Fruit fly (Drosophila melanogaster) whole organism, embryonic: ENCODE measurements around the gene msd1.
A peak's percentile ranks its signal among the peaks of the same experiment; 100 is the strongest.

Experiments used
- CG10321 ChIP-seq: fragments of 200-800 bp; sonication (Bioruptor generic); IDR thresholded peaks from 2 replicates; pipeline ENCODE4 v1.3.6; 2022; ENCODE audit warnings: missing biosample characterization, missing genetic modification characterization
- CG11398 ChIP-seq: fragments of 200-800 bp; sonication (Bioruptor generic); optimal IDR thresholded peaks from 2 replicates; lab custom pipeline; 2016; ENCODE audit warnings: missing biosample characterization, missing genetic modification characterization
- CG11695 ChIP-seq: fragments of 200-800 bp; sonication (Bioruptor generic); IDR thresholded peaks from 3 replicates; pipeline ENCODE4 v1.3.6; 2022; ENCODE audit warnings: missing biosample characterization, missing genetic modification characterization
- CG12155 ChIP-seq: fragments of 200-800 bp; sonication (Bioruptor generic); optimal IDR thresholded peaks from 3 replicates; lab custom pipeline; 2016; ENCODE audit warnings: missing biosample characterization, missing genetic modification characterization
- CG12744 ChIP-seq: fragments of 200-800 bp; sonication (Bioruptor generic); optimal IDR thresholded peaks from 2 replicates; lab custom pipeline; 2016; ENCODE audit warnings: missing biosample characterization, missing genetic modification characterization
- CG17361 ChIP-seq: fragments of 200-800 bp; sonication (Bioruptor generic); IDR thresholded peaks from 3 replicates; pipeline ENCODE4 v1.3.6; 2022; ENCODE audit warnings: missing biosample characterization, missing genetic modification characterization
- CG17802 ChIP-seq: fragments of 200-800 bp; sonication (Bioruptor generic); optimal IDR thresholded peaks from 2 replicates; lab custom pipeline; 2018; ENCODE audit warnings: missing biosample characterization, mild to moderate bottlenecking, missing genetic modification characterization, moderate library complexity
- CG1832 ChIP-seq: fragments of 200-800 bp; sonication (Bioruptor generic); optimal IDR thresholded peaks from 2 replicates; lab custom pipeline; 2017; ENCODE audit warnings: missing biosample characterization, mild to moderate bottlenecking, missing genetic modification characterization, inconsistent platforms
- CG31365 ChIP-seq: fragments of 200-800 bp; sonication (Bioruptor generic); optimal IDR thresholded peaks from 2 replicates; lab custom pipeline; 2018; ENCODE audit warnings: missing biosample characterization, mild to moderate bottlenecking, missing genetic modification characterization
- CG34224 ChIP-seq: fragments of 200-800 bp; sonication (Bioruptor generic); IDR thresholded peaks from 3 replicates; pipeline ENCODE4 v1.3.6; 2022; ENCODE audit warnings: missing biosample characterization, missing genetic modification characterization; ENCODE audit not compliant: partially characterized antibody
- CG4360 ChIP-seq: fragments of 200-800 bp; sonication (Bioruptor generic); IDR thresholded peaks from 2 replicates; pipeline ENCODE4 v1.3.6; 2022; ENCODE audit warnings: missing biosample characterization, missing genetic modification characterization
- CG4820 ChIP-seq: fragments of 200-800 bp; sonication (Bioruptor generic); optimal IDR thresholded peaks from 3 replicates; lab custom pipeline; 2016; ENCODE audit warnings: missing biosample characterization, missing genetic modification characterization
- CG5180 ChIP-seq: fragments of 200-800 bp; sonication (Bioruptor generic); optimal IDR thresholded peaks from 3 replicates; lab custom pipeline; 2017; ENCODE audit warnings: missing biosample characterization, missing genetic modification characterization, mild to moderate bottlenecking, moderate library complexity, missing genetic modification reagents
- CG6683 ChIP-seq: fragments of 200-800 bp; sonication (Bioruptor generic); optimal IDR thresholded peaks from 2 replicates; lab custom pipeline; 2017; ENCODE audit warnings: missing biosample characterization, mild to moderate bottlenecking, missing genetic modification characterization, missing genetic modification reagents
- CG7556 ChIP-seq: fragments of 200-800 bp; sonication (Bioruptor generic); optimal IDR thresholded peaks from 2 replicates; lab custom pipeline; 2017; ENCODE audit warnings: missing biosample characterization, mild to moderate bottlenecking, missing genetic modification characterization
- CG8924 ChIP-seq: fragments of 200-800 bp; optimal IDR thresholded peaks from 3 replicates; lab custom pipeline; 2019; ENCODE audit warnings: missing biosample characterization, mild to moderate bottlenecking, missing genetic modification characterization, moderate library complexity
- CG9609 ChIP-seq: fragments of 200-800 bp; sonication (Bioruptor generic); optimal IDR thresholded peaks from 3 replicates; lab custom pipeline; 2016; ENCODE audit warnings: missing biosample characterization, missing genetic modification characterization
- Chrac-16 ChIP-seq: fragments of 200-800 bp; sonication (Bioruptor generic); optimal IDR thresholded peaks from 3 replicates; lab custom pipeline; 2016; ENCODE audit warnings: missing biosample characterization, missing genetic modification characterization
- CkIIα-i1 ChIP-seq: fragments of 200-800 bp; sonication (Bioruptor generic); IDR thresholded peaks from 2 replicates; pipeline ENCODE4 v1.3.6; 2022; ENCODE audit warnings: missing biosample characterization, missing genetic modification characterization
- CoRest ChIP-seq: fragments of 200-800 bp; sonication (Bioruptor generic); optimal IDR thresholded peaks from 3 replicates; lab custom pipeline; 2018; ENCODE audit warnings: missing biosample characterization, mild to moderate bottlenecking, missing genetic modification characterization, moderate library complexity
- Dll ChIP-seq: fragments of 200-800 bp; sonication (Bioruptor generic); IDR thresholded peaks from 4 replicates; pipeline ENCODE4 v1.3.6; 2022; ENCODE audit warnings: missing biosample characterization, missing genetic modification characterization; ENCODE audit not compliant: partially characterized antibody
- E2f2 ChIP-seq: fragments of 200-800 bp; sonication (Bioruptor generic); IDR thresholded peaks from 2 replicates; pipeline ENCODE4 v1.3.6; 2022; ENCODE audit warnings: missing biosample characterization, missing genetic modification characterization
- ERR ChIP-seq: fragments of 200-800 bp; sonication (Bioruptor generic); optimal IDR thresholded peaks from 2 replicates; lab custom pipeline; 2016; ENCODE audit warnings: missing biosample characterization, missing genetic modification characterization
- Fer3 ChIP-seq: fragments of 200-800 bp; sonication (Bioruptor generic); optimal IDR thresholded peaks from 2 replicates; lab custom pipeline; 2018; ENCODE audit warnings: missing biosample characterization, mild to moderate bottlenecking, missing genetic modification characterization, moderate library complexity
- Hand ChIP-seq: fragments of 200-800 bp; sonication (Bioruptor generic); optimal IDR thresholded peaks from 2 replicates; lab custom pipeline; 2017; ENCODE audit warnings: mild to moderate bottlenecking, missing biosample characterization, missing genetic modification reagents, missing genetic modification characterization
- Hr78 ChIP-seq, 2 experiments: fragments of 200-800 bp in 1 of 2; fragments of >200 bp in 1 of 2; sonication (Bioruptor generic) in 1 of 2; optimal IDR thresholded peaks; 2 replicates each; lab custom pipeline; 2017 to 2019; ENCODE audit warnings: missing biosample characterization in 2 of 2, missing genetic modification characterization in 2 of 2, mild to moderate bottlenecking in 1 of 2, moderate library complexity in 1 of 2
- Max ChIP-seq: fragments of 200-800 bp; sonication (Bioruptor generic); optimal IDR thresholded peaks from 2 replicates; lab custom pipeline; 2016; ENCODE audit warnings: missing biosample characterization, mild to moderate bottlenecking, missing genetic modification characterization
- Poxn ChIP-seq: fragments of 200-800 bp; sonication (Bioruptor generic); IDR thresholded peaks from 2 replicates; pipeline ENCODE4 v1.3.6; 2022; ENCODE audit warnings: missing biosample characterization, missing genetic modification characterization
- Taf1 ChIP-seq: fragments of 200-800 bp; sonication (Bioruptor generic); IDR thresholded peaks from 2 replicates; pipeline ENCODE4 v1.3.6; 2022; ENCODE audit warnings: missing biosample characterization, missing genetic modification characterization
- Trl ChIP-seq, 3 experiments: fragments of >200 bp in 2 of 3; fragments of 200-800 bp in 1 of 3; sonication (Bioruptor generic) in 1 of 3; optimal IDR thresholded peaks; 2 replicates in 1 of 3; 3 replicates in 2 of 3; lab custom pipeline; 2016 to 2017; ENCODE audit warnings: missing biosample characterization in 1 of 3, missing genetic modification characterization in 1 of 3
- Xrp1 ChIP-seq: fragments of 200-800 bp; sonication (Bioruptor generic); IDR thresholded peaks from 2 replicates; pipeline ENCODE4 v1.3.6; 2022; ENCODE audit warnings: missing biosample characterization, missing genetic modification characterization
- ab ChIP-seq: fragments of 200-800 bp; sonication (Bioruptor generic); optimal IDR thresholded peaks from 2 replicates; lab custom pipeline; 2016; ENCODE audit warnings: missing biosample characterization, missing genetic modification characterization
- cg ChIP-seq: fragments of 200-800 bp; sonication (Bioruptor generic); optimal IDR thresholded peaks from 3 replicates; lab custom pipeline; 2019; ENCODE audit warnings: missing biosample characterization, mild to moderate bottlenecking, missing genetic modification characterization, moderate library complexity
- chn ChIP-seq: fragments of 200-800 bp; sonication (Bioruptor generic); optimal IDR thresholded peaks from 2 replicates; lab custom pipeline; 2016; ENCODE audit warnings: missing biosample characterization, missing genetic modification characterization
- crol ChIP-seq: fragments of 200-800 bp; sonication (Bioruptor generic); IDR thresholded peaks from 2 replicates; pipeline ENCODE4 v1.3.6; 2022; ENCODE audit warnings: missing biosample characterization, missing genetic modification characterization
- gem ChIP-seq: fragments of 200-800 bp; sonication (Bioruptor generic); optimal IDR thresholded peaks from 2 replicates; lab custom pipeline; 2019; ENCODE audit warnings: missing biosample characterization, mild to moderate bottlenecking, missing genetic modification characterization, moderate library complexity
- gsb ChIP-seq: fragments of 200-800 bp; sonication (Bioruptor generic); IDR thresholded peaks from 2 replicates; pipeline ENCODE4 v1.3.6; 2022; ENCODE audit warnings: missing biosample characterization, missing genetic modification characterization
- h ChIP-seq: fragments of >200 bp; optimal IDR thresholded peaks from 2 replicates; lab custom pipeline; 2017
- hth ChIP-seq: fragments of >200 bp; optimal IDR thresholded peaks from 2 replicates; lab custom pipeline; 2017; ENCODE audit warnings: inconsistent platforms
- otp ChIP-seq: fragments of 200-800 bp; sonication (Bioruptor generic); IDR thresholded peaks from 3 replicates; pipeline ENCODE4, ENCODE4 v1.3.6; 2022; ENCODE audit warnings: missing biosample characterization, missing genetic modification characterization
- salm ChIP-seq: fragments of 200-800 bp; sonication (Bioruptor generic); optimal IDR thresholded peaks from 2 replicates; lab custom pipeline; 2018; ENCODE audit warnings: missing biosample characterization, mild to moderate bottlenecking, missing genetic modification characterization
- sc ChIP-seq, 3 experiments: fragments of >200 bp in 2 of 3; fragments of 200-800 bp in 1 of 3; sonication (Bioruptor generic) in 1 of 3; optimal IDR thresholded peaks; 2 replicates in 2 of 3; 3 replicates in 1 of 3; lab custom pipeline; 2017; ENCODE audit warnings: mild to moderate bottlenecking in 1 of 3, missing biosample characterization in 1 of 3, missing genetic modification characterization in 1 of 3, missing genetic modification reagents in 1 of 3
- sd ChIP-seq: fragments of 200-800 bp; sonication (Bioruptor generic); optimal IDR thresholded peaks from 3 replicates; lab custom pipeline; 2018; ENCODE audit warnings: missing biosample characterization, mild to moderate bottlenecking, missing genetic modification characterization, moderate library complexity
- sqz ChIP-seq: fragments of 200-800 bp; sonication (Bioruptor generic); optimal IDR thresholded peaks from 3 replicates; lab custom pipeline; 2018; ENCODE audit warnings: missing biosample characterization, mild to moderate bottlenecking, missing genetic modification characterization
- tin ChIP-seq: fragments of 200-800 bp; sonication (Bioruptor generic); optimal IDR thresholded peaks from 3 replicates; lab custom pipeline; 2016; ENCODE audit warnings: missing biosample characterization, missing genetic modification characterization
- twi ChIP-seq: fragments of 200-800 bp; optimal IDR thresholded peaks from 2 replicates; lab custom pipeline; 2019; ENCODE audit warnings: missing biosample characterization, mild to moderate bottlenecking, missing genetic modification characterization, moderate library complexity
- unpg ChIP-seq: fragments of 200-800 bp; sonication (Bioruptor generic); optimal IDR thresholded peaks from 3 replicates; lab custom pipeline; 2018; ENCODE audit warnings: missing biosample characterization, mild to moderate bottlenecking, missing genetic modification characterization, moderate library complexity
- vnd ChIP-seq: fragments of 200-800 bp; sonication (Bioruptor generic); IDR thresholded peaks from 3 replicates; pipeline ENCODE4 v1.3.6; 2022; ENCODE audit warnings: missing biosample characterization, missing genetic modification characterization; ENCODE audit not compliant: partially characterized antibody
- wor ChIP-seq: fragments of 200-800 bp; sonication (Bioruptor generic); IDR thresholded peaks from 2 replicates; pipeline ENCODE4 v1.3.6; 2022; ENCODE audit warnings: missing biosample characterization, missing genetic modification characterization
- zen2 ChIP-seq: fragments of 200-800 bp; sonication (Bioruptor generic); IDR thresholded peaks from 3 replicates; pipeline ENCODE4 v1.3.6; 2022; ENCODE audit warnings: missing biosample characterization, missing genetic modification characterization; ENCODE audit not compliant: partially characterized antibody

The msd1 gene

dm6 chr3L:1368201-1368617, 36.7 kb downstream of the msd1 start (continued):
- TF ChIP-seq CG5180 (GFP tag; lab: Kevin White, UChicago): peak; percentile 96
- peak; percentile 72 for TF ChIP-seq Fer3 (tag; lab: Kevin White, UChicago)
- TF ChIP-seq CG17802: peak; percentile 46
- TF ChIP-seq sd (tag; lab: Kevin White, UChicago): peak; percentile 49
- TF ChIP-seq unpg (GFP tag; lab: Kevin White, UChicago): peak; percentile 75
- TF ChIP-seq CG11695: peak; percentile 85
- no peak; the same call in 1 of the 2 replicates for TF ChIP-seq CG10321
- TF ChIP-seq CG11398 (GFP tag; lab: Kevin White, UChicago): peak; percentile 57
- peak; percentile 92 for TF ChIP-seq crol (GFP tag; lab: Robert Waterston, UW)
- TF ChIP-seq tin: peak; percentile 73
- peak; percentile 24 for TF ChIP-seq sqz (GFP tag; lab: Kevin White, UChicago)
- TF ChIP-seq CG4820 (GFP tag; lab: Kevin White, UChicago): peak; percentile 77
- peak in 1 of 2 experiments; percentile 6 for TF ChIP-seq Hr78 (GFP tag; optimal IDR thresholded peaks at IDR 0.05; lab: Kevin White, UChicago)
- peak; percentile 96 for TF ChIP-seq Xrp1 (GFP tag; lab: Robert Waterston, UW)
- TF ChIP-seq ERR: peak; percentile 67
- TF ChIP-seq hth: no peak
- TF ChIP-seq Dll (GFP tag; lab: Robert Waterston, UW): no peak
- peak; percentile 41 for TF ChIP-seq CG31365 (tag; lab: Kevin White, UChicago)
- peak; percentile 66 for TF ChIP-seq CG6683 (GFP tag; lab: Kevin White, UChicago)
- TF ChIP-seq CoRest (tag; lab: Kevin White, UChicago): peak; percentile 68
- TF ChIP-seq Max (GFP tag; lab: Kevin White, UChicago): peak; percentile 36
- TF ChIP-seq h (lab: Kevin White, UChicago): no peak
- TF ChIP-seq sc (optimal IDR thresholded peaks at IDR 0.05; lab: Kevin White, UChicago): no peak
- peak; percentile 51 for TF ChIP-seq sc (GFP tag; optimal IDR thresholded peaks at IDR 0.05; lab: Kevin White, UChicago)
- TF ChIP-seq gsb (GFP tag; lab: Robert Waterston, UW): peak; percentile 84
- no peak for TF ChIP-seq vnd (GFP tag; lab: Robert Waterston, UW)
- peak; percentile 49 for TF ChIP-seq wor
- no peak for TF ChIP-seq CG1832 (GFP tag; lab: Kevin White, UChicago)
- TF ChIP-seq cg (GFP tag; lab: Kevin White, UChicago): no peak
- TF ChIP-seq CG4360 (GFP tag; lab: Robert Waterston, UW): peak; percentile 88
- peak; percentile 92 for TF ChIP-seq otp (GFP tag; lab: Robert Waterston, UW)
- TF ChIP-seq E2f2 (GFP tag; lab: Robert Waterston, UW): peak; percentile 57
- peak; percentile 86 for TF ChIP-seq Chrac-16 (GFP tag; lab: Kevin White, UChicago)
- TF ChIP-seq CG9609 (GFP tag; lab: Kevin White, UChicago): peak; percentile 74
- peak; percentile 78 for TF ChIP-seq CG7556
- no peak for TF ChIP-seq CkIIα-i1 (GFP tag; lab: Robert Waterston, UW)
- TF ChIP-seq gem (tag; lab: Kevin White, UChicago): peak; percentile 84
- peak; percentile 79 for TF ChIP-seq CG8924
- peak; percentile 83 for TF ChIP-seq CG17361 (GFP tag; lab: Robert Waterston, UW)
- TF ChIP-seq salm (tag; lab: Kevin White, UChicago): peak; percentile 12
- TF ChIP-seq Taf1: peak; percentile 69
- TF ChIP-seq Poxn (GFP tag; lab: Robert Waterston, UW): 0 out of 2 replicates have a peak, but pooled peaks have one; percentile 26
- TF ChIP-seq CG34224 (GFP tag; lab: Robert Waterston, UW): no peak
- peak; percentile 77 for TF ChIP-seq chn (GFP tag; lab: Kevin White, UChicago)
- TF ChIP-seq twi: peak; percentile 77
- TF ChIP-seq zen2: 0 out of 3 replicates have a peak, but pooled peaks have one; percentile 34
- peak; percentile 46 for TF ChIP-seq CG12744 (GFP tag; lab: Kevin White, UChicago)
- no peak for TF ChIP-seq Trl (optimal IDR thresholded peaks at IDR 0.05; lab: Kevin White, UChicago)
- TF ChIP-seq Trl (GFP tag; optimal IDR thresholded peaks at IDR 0.05; lab: Kevin White, UChicago): peak; percentile 77
- peak; percentile 48 for TF ChIP-seq Hand (GFP tag; lab: Kevin White, UChicago)
- peak; percentile 66 for TF ChIP-seq CG12155 (GFP tag; lab: Kevin White, UChicago)
- peak; percentile 62 for TF ChIP-seq ab
